Fruit fly (Drosophila melanogaster) whole organism, adult: ENCODE data around the gene Zcchc7.

Experiments
- CG11617 ChIP-seq: fragments of 200-800 bp; sonication (Bioruptor generic); optimal IDR thresholded peaks from 2 replicates; lab custom pipeline; 2017; ENCODE audit warnings: mild to moderate bottlenecking, missing biosample characterization, missing genetic modification reagents, missing genetic modification characterization
- CG12768 ChIP-seq: fragments of 200-800 bp; sonication (Bioruptor generic); optimal IDR thresholded peaks from 2 replicates; lab custom pipeline; 2017; ENCODE audit warnings: missing biosample characterization, missing genetic modification characterization, mild to moderate bottlenecking, moderate library complexity, missing genetic modification reagents
- CG14711 ChIP-seq: fragments of 200-800 bp; sonication (Bioruptor generic); optimal IDR thresholded peaks from 2 replicates; lab custom pipeline; 2018; ENCODE audit warnings: missing biosample characterization, mild to moderate bottlenecking, missing genetic modification characterization, moderate library complexity
- CG1620 ChIP-seq: fragments of 200-800 bp; sonication (Bioruptor generic); optimal IDR thresholded peaks from 2 replicates; lab custom pipeline; 2016; ENCODE audit warnings: missing biosample characterization, missing genetic modification characterization
- CG33017 ChIP-seq: fragments of 200-800 bp; sonication (Bioruptor generic); optimal IDR thresholded peaks from 2 replicates; lab custom pipeline; 2018; ENCODE audit warnings: missing biosample characterization, mild to moderate bottlenecking, missing genetic modification characterization, moderate library complexity
- CG5204 ChIP-seq: fragments of 200-800 bp; sonication (Bioruptor generic); optimal IDR thresholded peaks from 2 replicates; lab custom pipeline; 2016; ENCODE audit warnings: missing biosample characterization, missing genetic modification characterization
- CG7045 ChIP-seq: fragments of 200-800 bp; sonication (Bioruptor generic); optimal IDR thresholded peaks from 2 replicates; lab custom pipeline; 2017; ENCODE audit warnings: missing biosample characterization, mild to moderate bottlenecking, missing genetic modification characterization
- CG7101 ChIP-seq: fragments of 200-800 bp; sonication (Bioruptor generic); optimal IDR thresholded peaks from 2 replicates; lab custom pipeline; 2018; ENCODE audit warnings: missing biosample characterization, mild to moderate bottlenecking, missing genetic modification characterization, moderate library complexity
- Clk ChIP-seq: fragments of 200-800 bp; sonication (Bioruptor generic); optimal IDR thresholded peaks from 2 replicates; lab custom pipeline; 2017; ENCODE audit warnings: missing biosample characterization, missing genetic modification characterization
- Crg-1 ChIP-seq: fragments of 200-800 bp; sonication (Bioruptor generic); optimal IDR thresholded peaks from 2 replicates; lab custom pipeline; 2016; ENCODE audit warnings: missing biosample characterization, missing genetic modification characterization
- Hr96 ChIP-seq: fragments of 200-800 bp; sonication (Bioruptor generic); optimal IDR thresholded peaks from 2 replicates; lab custom pipeline; 2016; ENCODE audit warnings: missing biosample characterization, missing genetic modification characterization
- Mnt ChIP-seq: fragments of 200-800 bp; sonication (Bioruptor generic); optimal IDR thresholded peaks from 2 replicates; lab custom pipeline; 2016; ENCODE audit warnings: missing biosample characterization, mild to moderate bottlenecking, missing genetic modification characterization
- bab1 ChIP-seq: fragments of 200-800 bp; sonication (Bioruptor generic); optimal IDR thresholded peaks from 3 replicates; lab custom pipeline; 2019; ENCODE audit warnings: missing biosample characterization, mild to moderate bottlenecking, missing genetic modification characterization, moderate library complexity
- cic ChIP-seq: fragments of 200-800 bp; sonication (Bioruptor generic); optimal IDR thresholded peaks from 2 replicates; lab custom pipeline; 2017; ENCODE audit warnings: missing biosample characterization, mild to moderate bottlenecking, missing genetic modification characterization, moderate library complexity
- cnc ChIP-seq, 2 experiments: fragments of >200 bp; optimal IDR thresholded peaks; 2 replicates each; lab custom pipeline; 2017
- kay ChIP-seq: fragments of 200-800 bp; sonication (Bioruptor generic); peaks from one replicate; lab custom pipeline; 2016; ENCODE audit warnings: missing biosample characterization, missing genetic modification characterization, borderline replicate concordance
- ovo ChIP-seq: fragments of 200-800 bp; sonication (Bioruptor generic); optimal IDR thresholded peaks from 2 replicates; lab custom pipeline; 2016; ENCODE audit warnings: missing biosample characterization, missing genetic modification characterization
- pad ChIP-seq: fragments of 200-800 bp; sonication (Bioruptor generic); optimal IDR thresholded peaks from 3 replicates; lab custom pipeline; 2017; ENCODE audit warnings: missing biosample characterization, missing genetic modification characterization, mild to moderate bottlenecking, moderate library complexity, missing genetic modification reagents
- tj ChIP-seq: fragments of 200-800 bp; sonication (Bioruptor generic); optimal IDR thresholded peaks from 3 replicates; lab custom pipeline; 2017; ENCODE audit warnings: missing biosample characterization, mild to moderate bottlenecking, missing genetic modification characterization, moderate library complexity
- toe ChIP-seq: fragments of 200-800 bp; sonication (Bioruptor generic); optimal IDR thresholded peaks from 2 replicates; lab custom pipeline; 2016; ENCODE audit warnings: missing biosample characterization, missing genetic modification characterization

The Zcchc7 gene

dm6 chr3L:16887272-16887671, 42.1 kb downstream of the Zcchc7 start:
- TF ChIP-seq pad (GFP tag; lab: Kevin White, UChicago) (no peak), tj (peak; percentile 60)

DNA sequence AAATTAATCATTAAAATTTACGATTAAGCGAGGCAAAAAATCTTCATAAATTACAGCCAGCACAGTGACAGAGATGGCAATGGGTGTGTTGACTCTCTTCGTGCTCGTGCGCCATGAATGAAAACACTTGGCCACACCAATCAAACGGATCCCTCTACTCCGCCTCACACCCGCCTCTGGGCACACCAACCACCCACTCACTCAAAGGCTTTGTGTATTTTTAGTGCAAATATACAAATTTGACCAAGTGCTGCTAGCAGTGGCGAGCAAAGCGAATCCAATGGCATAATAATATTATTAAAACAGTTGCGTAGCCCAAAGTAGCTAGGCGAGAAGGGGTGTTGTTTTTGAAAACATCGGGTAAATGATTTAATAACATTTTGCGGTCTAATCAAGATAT, 44.4 kb downstream of the Zcchc7 start:
- TF ChIP-seq CG7045 (GFP tag; lab: Kevin White, UChicago) (no peak), CG5204 (GFP tag; lab: Kevin White, UChicago) (no peak), CG11617 (GFP tag; lab: Kevin White, UChicago) (no peak), cnc (optimal IDR thresholded peaks at IDR 0.05; lab: Kevin White, UChicago) (no peak), bab1 (no peak), Hr96 (GFP tag; lab: Kevin White, UChicago) (no peak), tj (no peak), Crg-1 (no peak), CG33017 (tag; lab: Kevin White, UChicago) (no peak), Mnt (GFP tag; lab: Kevin White, UChicago) (no peak), Clk (GFP tag; lab: Kevin White, UChicago) (no peak), CG12768 (GFP tag; lab: Kevin White, UChicago) (no peak), CG7101 (tag; lab: Kevin White, UChicago) (no peak), kay (GFP tag; lab: Kevin White, UChicago) (no peak), toe (no peak), ovo (GFP tag; lab: Kevin White, UChicago) (no peak)

- TF ChIP-seq CG7045 (GFP tag; lab: Kevin White, UChicago): no peak
- TF ChIP-seq cic (GFP tag; lab: Kevin White, UChicago): peak; percentile 43
- TF ChIP-seq toe: no peak
- no peak for TF ChIP-seq Clk (GFP tag; lab: Kevin White, UChicago)
- TF ChIP-seq tj: peak; percentile 88
- peak; percentile 9 for TF ChIP-seq CG33017 (tag; lab: Kevin White, UChicago)
- TF ChIP-seq Mnt (GFP tag; lab: Kevin White, UChicago): peak; percentile 46
- peak; percentile 61 for TF ChIP-seq CG12768 (GFP tag; lab: Kevin White, UChicago)
- no peak for TF ChIP-seq CG1620
- TF ChIP-seq bab1: peak; percentile 82
- peak; percentile 46 for TF ChIP-seq CG11617 (GFP tag; lab: Kevin White, UChicago)
- peak; percentile 42 for TF ChIP-seq Crg-1
- peak; percentile 22 for TF ChIP-seq kay (GFP tag; lab: Kevin White, UChicago)
- TF ChIP-seq CG7101 (tag; lab: Kevin White, UChicago): peak; percentile 55
- peak; percentile 54 for TF ChIP-seq ovo (GFP tag; lab: Kevin White, UChicago)
- TF ChIP-seq pad (GFP tag; lab: Kevin White, UChicago): peak; percentile 66
- peak; percentile 58 for TF ChIP-seq CG14711 (tag; lab: Kevin White, UChicago)
- TF ChIP-seq cnc (optimal IDR thresholded peaks at IDR 0.05; lab: Kevin White, UChicago): no peak
- no peak for TF ChIP-seq CG5204 (GFP tag; lab: Kevin White, UChicago)
- TF ChIP-seq Hr96 (GFP tag; lab: Kevin White, UChicago): no peak
Measured at dm6 chr3L:16890650-16891336, 45.6 kb downstream of the Zcchc7 start.

- TF ChIP-seq bab1: no peak
- peak; percentile 32 for TF ChIP-seq kay (GFP tag; lab: Kevin White, UChicago)
Measured at dm6 chr3L:16891914-16892313, 46.7 kb downstream of the Zcchc7 start.

- TF ChIP-seq tj (no peak), CG11617 (GFP tag; lab: Kevin White, UChicago) (no peak), CG7101 (tag; lab: Kevin White, UChicago) (no peak), CG12768 (GFP tag; lab: Kevin White, UChicago) (no peak), CG5204 (GFP tag; lab: Kevin White, UChicago) (peak; percentile 6), toe (no peak), cnc (optimal IDR thresholded peaks at IDR 0.05; lab: Kevin White, UChicago) (no peak), pad (GFP tag; lab: Kevin White, UChicago) (no peak), kay (GFP tag; lab: Kevin White, UChicago) (no peak), CG1620 (no peak), ovo (GFP tag; lab: Kevin White, UChicago) (no peak), cic (GFP tag; lab: Kevin White, UChicago) (no peak), CG14711 (tag; lab: Kevin White, UChicago) (peak; percentile 5), bab1 (no peak), CG7045 (GFP tag; lab: Kevin White, UChicago) (peak; percentile 21), CG33017 (tag; lab: Kevin White, UChicago) (no peak)
Measured at dm6 chr3L:16892728-16893271, 47.6 kb downstream of the Zcchc7 start.

DNA sequence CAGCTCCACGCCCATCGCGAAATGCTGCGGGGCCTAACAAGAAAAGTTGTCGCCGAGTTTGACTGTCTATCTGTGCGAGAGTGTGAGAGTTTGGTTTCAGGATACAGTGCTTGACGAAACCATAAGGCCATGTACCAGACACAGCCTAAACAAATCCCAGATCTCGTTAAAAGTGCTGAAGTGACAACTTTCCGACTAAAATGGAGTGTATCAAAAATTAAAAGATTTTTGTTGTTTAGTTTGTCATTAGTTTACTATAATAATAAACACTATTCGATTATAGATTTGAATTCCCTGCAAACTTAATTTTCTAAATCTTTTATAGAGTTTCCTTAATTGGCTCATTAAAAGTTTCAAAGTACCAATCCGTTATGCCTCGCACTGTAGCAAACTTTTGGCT, 48.5 kb downstream of the Zcchc7 start:
- no peak for TF ChIP-seq cic (GFP tag; lab: Kevin White, UChicago)
- TF ChIP-seq Crg-1: no peak
- no peak for TF ChIP-seq CG7045 (GFP tag; lab: Kevin White, UChicago)
- TF ChIP-seq CG12768 (GFP tag; lab: Kevin White, UChicago): no peak
- no peak for TF ChIP-seq ovo (GFP tag; lab: Kevin White, UChicago)
- TF ChIP-seq Clk (GFP tag; lab: Kevin White, UChicago): no peak
- no peak for TF ChIP-seq tj
- no peak for TF ChIP-seq CG11617 (GFP tag; lab: Kevin White, UChicago)
- TF ChIP-seq Mnt (GFP tag; lab: Kevin White, UChicago): no peak
- no peak for TF ChIP-seq CG5204 (GFP tag; lab: Kevin White, UChicago)
- TF ChIP-seq bab1: no peak
- TF ChIP-seq CG14711 (tag; lab: Kevin White, UChicago): no peak
- TF ChIP-seq toe: no peak
- no peak for TF ChIP-seq cnc (optimal IDR thresholded peaks at IDR 0.05; lab: Kevin White, UChicago)
- TF ChIP-seq Hr96 (GFP tag; lab: Kevin White, UChicago): no peak
